Fruit fly (Drosophila melanogaster) whole organism, embryonic: ENCODE measurements around the gene CG13403.

Experiments
- Aef1 ChIP-seq: fragments of 200-800 bp; sonication (Bioruptor generic); IDR thresholded peaks from 3 replicates; pipeline ENCODE4 v1.3.6; 2022; ENCODE audit warnings: missing biosample characterization, missing genetic modification characterization
- B-H1 ChIP-seq: fragments of 200-800 bp; sonication (Bioruptor generic); IDR thresholded peaks from 3 replicates; pipeline ENCODE4 v1.3.6; 2022; ENCODE audit warnings: missing biosample characterization, missing genetic modification characterization
- Bgb ChIP-seq: fragments of 200-800 bp; sonication (Bioruptor generic); IDR thresholded peaks from 2 replicates; pipeline ENCODE4 v1.3.6; 2022; ENCODE audit warnings: missing biosample characterization, missing genetic modification characterization; ENCODE audit not compliant: partially characterized antibody
- CG10147 ChIP-seq: fragments of 200-800 bp; sonication (Bioruptor generic); optimal IDR thresholded peaks from 2 replicates; lab custom pipeline; 2019; ENCODE audit warnings: missing biosample characterization, mild to moderate bottlenecking, missing genetic modification characterization, moderate library complexity
- CG1024 ChIP-seq: fragments of 200-800 bp; sonication (Bioruptor generic); IDR thresholded peaks from 2 replicates; pipeline ENCODE4 v1.3.6; 2022; ENCODE audit warnings: missing biosample characterization, missing genetic modification characterization
- CG10366 ChIP-seq: fragments of 200-800 bp; sonication (Bioruptor generic); IDR thresholded peaks from 2 replicates; pipeline ENCODE4 v1.3.6; 2022; ENCODE audit warnings: missing biosample characterization, missing genetic modification characterization
- CG10654 ChIP-seq: fragments of 200-800 bp; sonication (Bioruptor generic); optimal IDR thresholded peaks from 2 replicates; lab custom pipeline; 2016; ENCODE audit warnings: missing biosample characterization, missing genetic modification characterization
- CG11398 ChIP-seq: fragments of 200-800 bp; sonication (Bioruptor generic); optimal IDR thresholded peaks from 2 replicates; lab custom pipeline; 2016; ENCODE audit warnings: missing biosample characterization, missing genetic modification characterization
- CG11560 ChIP-seq: fragments of 200-800 bp; sonication (Bioruptor generic); IDR thresholded peaks from 3 replicates; pipeline ENCODE4 v1.3.6; 2022; ENCODE audit warnings: missing biosample characterization, missing genetic modification characterization
- CG12155 ChIP-seq: fragments of 200-800 bp; sonication (Bioruptor generic); optimal IDR thresholded peaks from 3 replicates; lab custom pipeline; 2016; ENCODE audit warnings: missing biosample characterization, missing genetic modification characterization
- CG12236 ChIP-seq: fragments of 200-800 bp; sonication (Bioruptor generic); optimal IDR thresholded peaks from 2 replicates; lab custom pipeline; 2016; ENCODE audit warnings: missing biosample characterization, missing genetic modification characterization
- CG14667 ChIP-seq: fragments of 200-800 bp; sonication (Bioruptor generic); IDR thresholded peaks from 2 replicates; pipeline ENCODE4 v1.3.6; 2022; ENCODE audit warnings: missing biosample characterization, missing genetic modification characterization
- CG1529 ChIP-seq: fragments of 200-800 bp; sonication (Bioruptor generic); optimal IDR thresholded peaks from 3 replicates; lab custom pipeline; 2018; ENCODE audit warnings: missing biosample characterization, missing genetic modification characterization
- CG17359 ChIP-seq: fragments of 200-800 bp; sonication (Bioruptor generic); optimal IDR thresholded peaks from 3 replicates; lab custom pipeline; 2018; ENCODE audit warnings: missing biosample characterization, mild to moderate bottlenecking, missing genetic modification characterization, moderate library complexity
- CG2199 ChIP-seq: fragments of 200-800 bp; sonication (Bioruptor generic); IDR thresholded peaks from 3 replicates; pipeline ENCODE4 v1.3.6; 2022; ENCODE audit warnings: missing biosample characterization, missing genetic modification characterization
- CG3163 ChIP-seq: fragments of 200-800 bp; sonication (Bioruptor generic); optimal IDR thresholded peaks from 3 replicates; lab custom pipeline; 2016; ENCODE audit warnings: missing biosample characterization, missing genetic modification characterization
- CG3995 ChIP-seq: fragments of 200-800 bp; sonication (Bioruptor generic); optimal IDR thresholded peaks from 3 replicates; lab custom pipeline; 2016; ENCODE audit warnings: missing biosample characterization, missing genetic modification characterization
- CG4328 ChIP-seq: fragments of 200-800 bp; sonication (Bioruptor generic); optimal IDR thresholded peaks from 3 replicates; lab custom pipeline; 2017; ENCODE audit warnings: missing biosample characterization, missing genetic modification reagents, missing genetic modification characterization
- CG7372 ChIP-seq: fragments of 200-800 bp; sonication (Bioruptor generic); IDR thresholded peaks from 2 replicates; pipeline ENCODE4 v1.3.6; 2022; ENCODE audit warnings: missing biosample characterization, missing genetic modification characterization
- CG7745 ChIP-seq: fragments of 200-800 bp; sonication (Bioruptor generic); optimal IDR thresholded peaks from 2 replicates; lab custom pipeline; 2018; ENCODE audit warnings: missing biosample characterization, mild to moderate bottlenecking, missing genetic modification characterization, moderate library complexity
- CG7987 ChIP-seq: fragments of 200-800 bp; sonication (Bioruptor generic); optimal IDR thresholded peaks from 2 replicates; lab custom pipeline; 2018; ENCODE audit warnings: missing biosample characterization, mild to moderate bottlenecking, missing genetic modification characterization, moderate library complexity
- CG8089 ChIP-seq: fragments of 200-800 bp; sonication (Bioruptor generic); optimal IDR thresholded peaks from 3 replicates; lab custom pipeline; 2016; ENCODE audit warnings: missing biosample characterization, missing genetic modification characterization
- CG8388 ChIP-seq: fragments of 200-800 bp; sonication (Bioruptor generic); optimal IDR thresholded peaks from 2 replicates; lab custom pipeline; 2019; ENCODE audit warnings: missing biosample characterization, mild to moderate bottlenecking, missing genetic modification characterization, moderate library complexity
- CG9797 ChIP-seq: fragments of 200-800 bp; sonication (Bioruptor generic); optimal IDR thresholded peaks from 3 replicates; lab custom pipeline; 2018; ENCODE audit warnings: missing biosample characterization, mild to moderate bottlenecking, missing genetic modification characterization
- Dref ChIP-seq: fragments of 200-800 bp; sonication (Bioruptor generic); IDR thresholded peaks from 2 replicates; pipeline ENCODE4 v1.3.6; 2022; ENCODE audit warnings: missing biosample characterization, missing genetic modification characterization
- Drgx ChIP-seq: fragments of 200-800 bp; sonication (Bioruptor generic); IDR thresholded peaks from 2 replicates; pipeline ENCODE4 v1.3.6; 2022; ENCODE audit warnings: missing biosample characterization, missing genetic modification characterization
- H2.0 ChIP-seq: fragments of 200-800 bp; sonication (Bioruptor generic); IDR thresholded peaks from 2 replicates; pipeline ENCODE4 v1.3.6; 2022; ENCODE audit warnings: missing biosample characterization, missing genetic modification characterization
- HLH54F ChIP-seq: fragments of 200-800 bp; sonication (Bioruptor generic); optimal IDR thresholded peaks from 3 replicates; lab custom pipeline; 2016; ENCODE audit warnings: missing biosample characterization, missing genetic modification characterization
- HmgD ChIP-seq: fragments of 200-800 bp; sonication (Bioruptor generic); optimal IDR thresholded peaks from 3 replicates; lab custom pipeline; 2016; ENCODE audit warnings: missing biosample characterization, missing genetic modification characterization
- MBD-R2 ChIP-seq: fragments of 200-800 bp; sonication (Bioruptor generic); IDR thresholded peaks from 2 replicates; pipeline ENCODE4 v1.3.6; 2022; ENCODE audit warnings: missing biosample characterization, missing genetic modification characterization
- NC2α ChIP-seq: fragments of 200-800 bp; sonication (Bioruptor generic); optimal IDR thresholded peaks from 2 replicates; lab custom pipeline; 2016; ENCODE audit warnings: missing biosample characterization, missing genetic modification characterization
- NFAT ChIP-seq: fragments of 200-800 bp; sonication (Bioruptor generic); IDR thresholded peaks from 2 replicates; pipeline ENCODE4 v1.3.6; 2022; ENCODE audit warnings: missing biosample characterization, missing genetic modification characterization
- NfI ChIP-seq: fragments of 200-800 bp; sonication (Bioruptor generic); optimal IDR thresholded peaks from 3 replicates; lab custom pipeline; 2018; ENCODE audit warnings: missing biosample characterization, mild to moderate bottlenecking, missing genetic modification characterization, moderate library complexity
- Oaz ChIP-seq: fragments of 200-800 bp; sonication (Bioruptor generic); IDR thresholded peaks from 2 replicates; pipeline ENCODE4 v1.3.6; 2022; ENCODE audit warnings: missing biosample characterization, missing genetic modification characterization
- Pdp1 ChIP-seq, 2 experiments: fragments of 200-800 bp; sonication (Bioruptor generic); optimal IDR thresholded peaks; 3 replicates each; lab custom pipeline; 2016; ENCODE audit warnings: missing biosample characterization in 2 of 2, missing genetic modification characterization in 2 of 2, mild to moderate bottlenecking in 1 of 2, moderate library complexity in 1 of 2
- Ravus ChIP-seq: fragments of 200-800 bp; sonication (Bioruptor generic); IDR thresholded peaks from 2 replicates; pipeline ENCODE4 v1.3.6; 2022; ENCODE audit warnings: missing biosample characterization, missing genetic modification characterization
- Six4 ChIP-seq: fragments of 200-800 bp; sonication (Bioruptor generic); optimal IDR thresholded peaks from 2 replicates; lab custom pipeline; 2016; ENCODE audit warnings: missing biosample characterization, missing genetic modification characterization
- Sox100B ChIP-seq: fragments of 200-800 bp; sonication (Bioruptor generic); optimal IDR thresholded peaks from 3 replicates; lab custom pipeline; 2018; ENCODE audit warnings: missing biosample characterization, mild to moderate bottlenecking, missing genetic modification characterization
- Usf ChIP-seq: fragments of 200-800 bp; sonication (Bioruptor generic); optimal IDR thresholded peaks from 2 replicates; lab custom pipeline; 2017; ENCODE audit warnings: missing genotype, missing biosample characterization, missing genetic modification characterization
- Xbp1 ChIP-seq: fragments of 200-800 bp; sonication (Bioruptor generic); optimal IDR thresholded peaks from 3 replicates; lab custom pipeline; 2016; ENCODE audit warnings: missing biosample characterization, mild to moderate bottlenecking, missing genetic modification characterization
- caup ChIP-seq: fragments of 200-800 bp; sonication (Bioruptor generic); optimal IDR thresholded peaks from 3 replicates; lab custom pipeline; 2017; ENCODE audit warnings: missing biosample characterization, mild to moderate bottlenecking, missing genetic modification characterization, moderate library complexity; ENCODE audit not compliant: severe bottlenecking
- disco-r ChIP-seq: fragments of 200-800 bp; sonication (Bioruptor generic); optimal IDR thresholded peaks from 2 replicates; lab custom pipeline; 2016; ENCODE audit warnings: missing biosample characterization, missing genetic modification characterization
- gfzf ChIP-seq: fragments of 200-800 bp; sonication (Bioruptor generic); optimal IDR thresholded peaks from 2 replicates; lab custom pipeline; 2016; ENCODE audit warnings: missing biosample characterization, mild to moderate bottlenecking, missing genetic modification characterization, moderate library complexity
- grau ChIP-seq: fragments of 200-800 bp; optimal IDR thresholded peaks from 3 replicates; lab custom pipeline; 2019; ENCODE audit warnings: missing biosample characterization, mild to moderate bottlenecking, missing genetic modification characterization, moderate library complexity
- mirr ChIP-seq: fragments of 200-800 bp; sonication (Bioruptor generic); optimal IDR thresholded peaks from 3 replicates; lab custom pipeline; 2018; ENCODE audit warnings: missing biosample characterization, mild to moderate bottlenecking, missing genetic modification characterization
- org-1 ChIP-seq: fragments of 200-800 bp; sonication (Bioruptor generic); optimal IDR thresholded peaks from 2 replicates; lab custom pipeline; 2017; ENCODE audit warnings: missing biosample characterization, missing genetic modification characterization
- pfk ChIP-seq: fragments of 200-800 bp; sonication (Bioruptor generic); optimal IDR thresholded peaks from 2 replicates; lab custom pipeline; 2018; ENCODE audit warnings: missing biosample characterization, mild to moderate bottlenecking, missing genetic modification characterization, moderate library complexity
- phol ChIP-seq: fragments of 200-800 bp; sonication (Bioruptor generic); optimal IDR thresholded peaks from 3 replicates; lab custom pipeline; 2018; ENCODE audit warnings: missing biosample characterization, mild to moderate bottlenecking, missing genetic modification characterization, moderate library complexity
- pita ChIP-seq: fragments of 200-800 bp; sonication (Bioruptor generic); optimal IDR thresholded peaks from 2 replicates; lab custom pipeline; 2017; ENCODE audit warnings: missing biosample characterization, mild to moderate bottlenecking, missing genetic modification characterization
- row ChIP-seq: fragments of 200-800 bp; sonication (Bioruptor generic); IDR thresholded peaks from 3 replicates; pipeline ENCODE4 v1.3.6; 2022; ENCODE audit warnings: missing biosample characterization, missing genetic modification characterization
- zfh1 ChIP-seq: fragments of 200-800 bp; sonication (Bioruptor generic); IDR thresholded peaks from 3 replicates; pipeline ENCODE4 v1.3.6; 2022; ENCODE audit warnings: missing biosample characterization, missing genetic modification characterization

Gene CG13403

dm6 chrX:14237873-14238394, 46.1 kb upstream of the CG13403 start, which contains the start of the genes Fbxl4 and Dus2 (continued):
- TF ChIP-seq MBD-R2 (GFP tag; lab: Robert Waterston, UW): peak; percentile 86
- TF ChIP-seq NfI (GFP tag; lab: Kevin White, UChicago): peak; percentile 89
- peak; percentile 93 to 96 for TF ChIP-seq Pdp1 (GFP tag; optimal IDR thresholded peaks at IDR 0.05; lab: Kevin White, UChicago)
- peak; percentile 36 for TF ChIP-seq gfzf (GFP tag; lab: Kevin White, UChicago)
- TF ChIP-seq Oaz: peak; percentile 86
- TF ChIP-seq CG7987 (GFP tag; lab: Kevin White, UChicago): peak; percentile 71
- TF ChIP-seq CG3163 (GFP tag; lab: Kevin White, UChicago): peak; percentile 70
- TF ChIP-seq NFAT (GFP tag; lab: Robert Waterston, UW): peak; percentile 94
- TF ChIP-seq CG17359 (tag; lab: Kevin White, UChicago): peak; percentile 84
- TF ChIP-seq CG11398 (GFP tag; lab: Kevin White, UChicago): peak; percentile 77
- TF ChIP-seq CG11560: peak; percentile 81
- peak; percentile 85 for TF ChIP-seq CG8388
- peak; percentile 89 for TF ChIP-seq CG4328
- TF ChIP-seq row (GFP tag; lab: Robert Waterston, UW): peak; percentile 96
- TF ChIP-seq CG12155 (GFP tag; lab: Kevin White, UChicago): peak; percentile 90
- peak; percentile 91 for TF ChIP-seq Aef1 (GFP tag; lab: Robert Waterston, UW)
- peak; percentile 90 for TF ChIP-seq Six4 (GFP tag; lab: Kevin White, UChicago)
- TF ChIP-seq CG1529: peak; percentile 76
- peak; percentile 90 for TF ChIP-seq CG14667 (GFP tag; lab: Robert Waterston, UW)
- TF ChIP-seq CG12236 (GFP tag; lab: Kevin White, UChicago): peak; percentile 70
- TF ChIP-seq CG8089 (GFP tag; lab: Kevin White, UChicago): peak; percentile 86
- TF ChIP-seq grau (tag; lab: Kevin White, UChicago): peak; percentile 90
- no peak for TF ChIP-seq CG7745
- TF ChIP-seq zfh1: peak; percentile 94
- peak; percentile 72 for TF ChIP-seq Ravus (GFP tag; lab: Robert Waterston, UW)
- TF ChIP-seq B-H1 (GFP tag; lab: Robert Waterston, UW): peak; percentile 79
- TF ChIP-seq Dref (GFP tag; lab: Robert Waterston, UW): peak; percentile 52
- peak; percentile 91 for TF ChIP-seq CG10366 (GFP tag; lab: Robert Waterston, UW)
- peak; percentile 90 for TF ChIP-seq CG7372 (GFP tag; lab: Robert Waterston, UW)
- TF ChIP-seq Drgx (GFP tag; lab: Robert Waterston, UW): peak; percentile 79
- peak; percentile 81 for TF ChIP-seq org-1 (GFP tag; lab: Kevin White, UChicago)
- TF ChIP-seq Bgb (GFP tag; lab: Robert Waterston, UW): peak; percentile 58; the same call in 1 of the 2 replicates
- peak; percentile 93 for TF ChIP-seq HLH54F (GFP tag; lab: Kevin White, UChicago)
- peak; percentile 96 for TF ChIP-seq phol (tag; lab: Kevin White, UChicago)
- TF ChIP-seq H2.0 (GFP tag; lab: Robert Waterston, UW): peak; percentile 91
- TF ChIP-seq pfk (GFP tag; lab: Kevin White, UChicago): peak; percentile 27
- TF ChIP-seq pita (GFP tag; lab: Kevin White, UChicago): no peak
- peak; percentile 88 for TF ChIP-seq CG2199
- peak; percentile 67 for TF ChIP-seq HmgD (GFP tag; lab: Kevin White, UChicago)
- peak; percentile 91 for TF ChIP-seq CG10147 (GFP tag; lab: Kevin White, UChicago)
- TF ChIP-seq CG3995 (GFP tag; lab: Kevin White, UChicago): peak; percentile 75
- peak; percentile 86 for TF ChIP-seq Usf (GFP tag; lab: Kevin White, UChicago)
- peak; percentile 36 for TF ChIP-seq CG9797
- peak; percentile 63 for TF ChIP-seq NC2α (GFP tag; lab: Kevin White, UChicago)
- TF ChIP-seq mirr (GFP tag; lab: Kevin White, UChicago): peak; percentile 73
- TF ChIP-seq CG10654: peak; percentile 90
- peak; percentile 91 for TF ChIP-seq Sox100B
- peak; percentile 87 for TF ChIP-seq caup (GFP tag; lab: Kevin White, UChicago)
- peak; percentile 96 for TF ChIP-seq Xbp1 (GFP tag; lab: Kevin White, UChicago)
- TF ChIP-seq CG1024: peak; percentile 87
- peak; percentile 81 for TF ChIP-seq disco-r (GFP tag; lab: Kevin White, UChicago)
